Fruit fly (Drosophila melanogaster) whole organism, pupa: Measurements from ENCODE around the gene CG6051.

Experiments used
- CG12605 ChIP-seq: fragments of 200-800 bp; sonication (Bioruptor generic); IDR thresholded peaks from 2 replicates; pipeline ENCODE4 v1.3.6; 2022; ENCODE audit warnings: missing biosample characterization, missing genetic modification characterization
- CG13204 ChIP-seq: fragments of 200-800 bp; sonication (Bioruptor generic); optimal IDR thresholded peaks from 2 replicates; lab custom pipeline; 2018; ENCODE audit warnings: missing biosample characterization, mild to moderate bottlenecking, missing genetic modification characterization, moderate library complexity
- CG14655 ChIP-seq: fragments of 200-800 bp; sonication (Bioruptor generic); optimal IDR thresholded peaks from 3 replicates; lab custom pipeline; 2017; ENCODE audit warnings: mild to moderate bottlenecking, missing biosample characterization, missing genetic modification reagents, missing genetic modification characterization
- D1 ChIP-seq: fragments of 200-800 bp; sonication (Bioruptor generic); optimal IDR thresholded peaks from 2 replicates; lab custom pipeline; 2018; ENCODE audit warnings: missing biosample characterization, mild to moderate bottlenecking, missing genetic modification characterization, moderate library complexity
- EcR ChIP-seq: fragments of 200-800 bp; sonication (Bioruptor generic); optimal IDR thresholded peaks from 3 replicates; lab custom pipeline; 2019; ENCODE audit warnings: missing biosample characterization, missing genetic modification characterization, mild to moderate bottlenecking, moderate library complexity, missing genetic modification reagents
- Snoo ChIP-seq: fragments of 200-800 bp; sonication (Bioruptor generic); optimal IDR thresholded peaks from 3 replicates; lab custom pipeline; 2017; ENCODE audit warnings: missing biosample characterization, mild to moderate bottlenecking, missing genetic modification characterization, inconsistent platforms
- fd96Ca ChIP-seq: fragments of 200-800 bp; sonication (Bioruptor generic); IDR thresholded peaks from 3 replicates; pipeline ENCODE4 v1.3.6; 2022; ENCODE audit warnings: missing biosample characterization, missing genetic modification characterization

- TF ChIP-seq EcR (GFP tag; lab: Kevin White, UChicago), result peak; percentile 4
- TF ChIP-seq fd96Ca (GFP tag; lab: Robert Waterston, UW), result no peak
- no peak for TF ChIP-seq D1 (tag; lab: Kevin White, UChicago)
- peak; percentile 26 for TF ChIP-seq CG13204 (GFP tag; lab: Kevin White, UChicago)
- no peak for TF ChIP-seq Snoo
- TF ChIP-seq CG12605 (GFP tag; lab: Robert Waterston, UW), result no peak
- peak; percentile 11 for TF ChIP-seq CG14655
These were observed 789 bp downstream of the CG6051 start for dm6 chr3R:27149884-27150676.
